Worm (Caenorhabditis elegans) whole organism, L1 larva: Measurements from ENCODE around the gene lhpp-1.

Experiments
- Y116A8C.19 ChIP-seq: sonication (generic microtip); optimal IDR thresholded peaks from 2 replicates; lab custom pipeline; 2016; ENCODE audit warnings: missing compliant biosample characterization, missing genetic modification characterization, borderline replicate concordance
- blmp-1 ChIP-seq: fragments of 150-350 bp; optimal IDR thresholded peaks from 2 replicates; lab custom pipeline; 2014; ENCODE audit warnings: missing biosample characterization, missing genetic modification characterization
- ceh-88 ChIP-seq: fragments of 200-800 bp; sonication (Bioruptor generic); IDR thresholded peaks from 2 replicates; pipeline ENCODE4 v1.3.6; 2022; ENCODE audit warnings: missing genetic modification characterization, missing compliant biosample characterization
- ces-1 ChIP-seq: fragments of 150-350 bp; optimal IDR thresholded peaks from 2 replicates; lab custom pipeline; 2014; ENCODE audit warnings: missing biosample characterization, missing genetic modification reagents, missing genetic modification characterization
- elt-2 ChIP-seq: sonication (generic microtip); optimal IDR thresholded peaks from 2 replicates; lab custom pipeline; 2016; ENCODE audit warnings: missing genetic modification characterization, mild to moderate bottlenecking, inconsistent platforms, missing compliant biosample characterization, missing genetic modification reagents
- elt-3 ChIP-seq, 6 experiments: fragments of 150-350 bp in 1 of 6; sonication (generic microtip); optimal IDR thresholded peaks; 2 replicates each; lab custom pipeline; 2017 to 2018; ENCODE audit warnings: missing biosample characterization in 6 of 6, missing genetic modification characterization in 6 of 6, inconsistent platforms in 1 of 6
- fkh-4 ChIP-seq: sonication (generic microtip); optimal IDR thresholded peaks from 2 replicates; lab custom pipeline; 2016; ENCODE audit warnings: missing compliant biosample characterization, missing genetic modification characterization, borderline replicate concordance
- fos-1 ChIP-seq: fragments of 150-350 bp; optimal IDR thresholded peaks from 2 replicates; lab custom pipeline; 2014; ENCODE audit warnings: missing biosample characterization, missing genetic modification characterization
- irx-1 ChIP-seq: sonication (generic microtip); optimal IDR thresholded peaks from 2 replicates; lab custom pipeline; 2016; ENCODE audit warnings: missing genetic modification characterization, missing compliant biosample characterization
- lin-14 ChIP-seq: fragments of 200-800 bp; sonication (Bioruptor generic); optimal IDR thresholded peaks from 2 replicates; lab custom pipeline; 2018; ENCODE audit warnings: mild to moderate bottlenecking, missing genetic modification characterization, moderate library complexity, missing compliant biosample characterization
- lin-15B ChIP-seq: fragments of 150-350 bp; sonication (generic microtip); optimal IDR thresholded peaks from 3 replicates; lab custom pipeline; 2014; ENCODE audit warnings: missing biosample characterization, missing genetic modification characterization
- lin-35 ChIP-seq, 2 experiments: fragments of 150-350 bp; optimal IDR thresholded peaks; 2 replicates each; lab custom pipeline; 2014; ENCODE audit warnings: missing biosample characterization in 2 of 2, missing genetic modification characterization in 2 of 2, missing genetic modification reagents in 2 of 2
- lin-39 ChIP-seq: fragments of 150-350 bp; optimal IDR thresholded peaks from 2 replicates; lab custom pipeline; 2014; ENCODE audit warnings: missing biosample characterization, missing genetic modification reagents, missing genetic modification characterization
- lir-3 ChIP-seq: sonication (generic microtip); optimal IDR thresholded peaks from 2 replicates; lab custom pipeline; 2016; ENCODE audit warnings: mild to moderate bottlenecking, missing genetic modification characterization, moderate library complexity, missing compliant biosample characterization; ENCODE audit not compliant: poor library complexity
- lsy-2 ChIP-seq, 2 experiments: fragments of 150-350 bp; optimal IDR thresholded peaks; 2 replicates each; lab custom pipeline; 2014; ENCODE audit warnings: missing biosample characterization in 2 of 2, missing genetic modification characterization in 2 of 2
- mdl-1 ChIP-seq, 2 experiments: fragments of 150-350 bp; optimal IDR thresholded peaks; 2 replicates each; lab custom pipeline; 2014 to 2017; ENCODE audit warnings: missing biosample characterization in 2 of 2, missing genetic modification characterization in 2 of 2, inconsistent platforms in 1 of 2
- mep-1 ChIP-seq: fragments of 150-350 bp; optimal IDR thresholded peaks from 2 replicates; lab custom pipeline; 2014; ENCODE audit warnings: missing biosample characterization, missing genetic modification characterization
- nhr-19 ChIP-seq: fragments of 200-800 bp; sonication (Bioruptor generic); conservative IDR thresholded peaks from 2 replicates; pipeline ENCODE4 v1.3.6; 2022; ENCODE audit warnings: missing genetic modification characterization, missing compliant biosample characterization
- nhr-20 ChIP-seq: sonication (generic microtip); optimal IDR thresholded peaks from 2 replicates; lab custom pipeline; 2016; ENCODE audit warnings: mild to moderate bottlenecking, missing genetic modification characterization, missing compliant biosample characterization
- nhr-28 ChIP-seq: fragments of 150-350 bp; optimal IDR thresholded peaks from 2 replicates; lab custom pipeline; 2014; ENCODE audit warnings: missing biosample characterization, missing genetic modification characterization
- nhr-71 ChIP-seq: sonication (generic microtip); optimal IDR thresholded peaks from 2 replicates; lab custom pipeline; 2016; ENCODE audit warnings: mild to moderate bottlenecking, missing genetic modification characterization, moderate library complexity, missing compliant biosample characterization
- nhr-76 ChIP-seq: sonication (generic microtip); optimal IDR thresholded peaks from 2 replicates; lab custom pipeline; 2017; ENCODE audit warnings: missing biosample characterization, missing genetic modification characterization
- nhr-84 ChIP-seq: sonication (generic microtip); optimal IDR thresholded peaks from 2 replicates; lab custom pipeline; 2017; ENCODE audit warnings: missing biosample characterization, missing genetic modification characterization
- nhr-85 ChIP-seq: sonication (generic microtip); peaks from one replicate; lab custom pipeline; 2016; ENCODE audit warnings: missing genetic modification characterization, inconsistent platforms, missing compliant biosample characterization
- nhr-90 ChIP-seq: sonication (generic microtip); optimal IDR thresholded peaks from 2 replicates; lab custom pipeline; 2016; ENCODE audit warnings: mild to moderate bottlenecking, missing genetic modification characterization, missing compliant biosample characterization; ENCODE audit not compliant: poor library complexity
- pag-3 ChIP-seq: sonication (generic microtip); optimal IDR thresholded peaks from 2 replicates; lab custom pipeline; 2017; ENCODE audit warnings: missing genetic modification characterization, mild to moderate bottlenecking, missing compliant biosample characterization, antibody characterized with exemption, borderline replicate concordance; ENCODE audit not compliant: insufficient read depth
- skn-1 ChIP-seq: fragments of 150-350 bp; optimal IDR thresholded peaks from 2 replicates; lab custom pipeline; 2014; ENCODE audit warnings: missing biosample characterization, missing genetic modification characterization
- snu-23 ChIP-seq: sonication (generic microtip); optimal IDR thresholded peaks from 2 replicates; lab custom pipeline; 2016; ENCODE audit warnings: missing genetic modification characterization, missing compliant biosample characterization
- tbx-2 ChIP-seq: sonication (generic microtip); optimal IDR thresholded peaks from 2 replicates; lab custom pipeline; 2016; ENCODE audit warnings: missing genetic modification characterization, missing compliant biosample characterization
- unc-98 ChIP-seq: fragments of 200-800 bp; sonication (Bioruptor generic); IDR thresholded peaks from 2 replicates; pipeline ENCODE4 v1.3.6; 2022; ENCODE audit warnings: missing genetic modification characterization, missing compliant biosample characterization
- zip-4 ChIP-seq: fragments of 200-800 bp; sonication (Bioruptor generic); optimal IDR thresholded peaks from 2 replicates; lab custom pipeline; 2018; ENCODE audit warnings: mild to moderate bottlenecking, missing genetic modification characterization, moderate library complexity, missing compliant biosample characterization
- ztf-4 ChIP-seq: fragments of 150-350 bp; optimal IDR thresholded peaks from 2 replicates; lab custom pipeline; 2014; ENCODE audit warnings: missing biosample characterization, missing genetic modification characterization

lhpp-1 gene

DNA sequence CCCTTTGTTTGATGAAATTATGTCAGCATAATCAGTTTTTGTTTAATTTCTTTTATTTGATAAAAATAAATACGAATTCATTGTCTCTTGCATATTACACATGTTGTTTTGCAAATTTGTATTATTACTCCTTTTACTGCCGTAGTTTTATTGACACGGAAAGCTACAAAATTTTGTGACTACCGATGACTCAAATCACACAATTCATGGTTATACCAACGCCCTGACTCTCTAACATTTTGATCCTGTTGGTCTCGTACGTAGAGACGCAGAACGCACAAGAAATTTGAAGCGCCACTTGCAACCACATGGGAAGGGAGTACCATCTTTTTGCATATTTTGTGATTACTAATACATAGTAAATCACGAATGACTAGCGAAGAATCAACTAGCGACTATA, 15.7 kb downstream of the lhpp-1 start, which contains the start of gene nhr-207 (continued):
- TF ChIP-seq Y116A8C.19 (no peak), nhr-28 (no peak), lin-39 (tag; lab: Kevin White, UChicago) (no peak), blmp-1 (tag; lab: Kevin White, UChicago) (no peak)

DNA sequence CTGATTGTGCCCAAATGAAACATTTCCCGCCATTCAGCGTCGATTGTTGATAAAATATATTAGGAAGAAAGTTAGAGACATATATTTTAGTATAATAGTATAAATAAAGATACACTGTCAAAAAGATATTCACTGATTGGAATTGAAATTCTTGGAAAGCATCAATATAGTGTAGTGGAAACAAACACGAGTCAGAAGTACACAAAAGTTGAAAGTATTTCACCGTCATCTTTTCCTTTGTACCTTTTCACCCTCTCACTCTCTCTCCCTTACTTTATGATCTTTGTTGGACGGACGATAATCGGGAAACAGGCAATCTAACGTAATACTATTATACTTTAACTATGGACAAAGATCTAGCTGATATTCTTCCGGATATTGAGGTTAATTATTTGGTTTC, 17.6 kb downstream of the lhpp-1 start, which contains the start of gene nhr-208:
nhr-208 (plus strand) TSS at position 288 of the 400 bp plus-strand sequence.
- TF ChIP-seq irx-1 (tag; lab: Kevin White, UChicago) = no peak
- peak; percentile 16 for TF ChIP-seq blmp-1 (tag; lab: Kevin White, UChicago)
- peak; percentile 50 for TF ChIP-seq nhr-20
- peak; percentile 2 for TF ChIP-seq snu-23

DNA sequence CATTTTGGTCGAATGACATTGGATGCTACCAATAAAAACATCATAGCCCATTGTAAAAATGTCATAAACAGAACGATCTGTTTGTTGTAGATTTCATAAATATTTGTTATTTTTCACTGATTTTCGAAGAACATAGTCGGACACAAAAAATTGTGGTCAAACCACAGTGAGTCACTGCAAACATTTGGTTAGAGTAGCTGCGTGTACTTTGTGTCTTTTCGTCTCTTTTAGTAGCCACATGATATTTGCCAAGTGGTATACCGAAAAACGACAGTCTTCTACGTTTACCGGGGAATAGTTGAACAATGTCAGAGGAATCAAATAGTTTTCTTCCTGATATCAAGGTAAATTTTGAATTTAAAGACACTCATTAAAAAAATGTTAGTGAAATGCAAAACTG, 19.8 kb downstream of the lhpp-1 start, which contains the start of gene nhr-206:
nhr-206 (plus strand) TSS at position 248 of the 400 bp plus-strand sequence.
- TF ChIP-seq nhr-90 (tag; lab: Kevin White, UChicago) (peak; percentile 11), lin-35 (GFP tag; optimal IDR thresholded peaks at IDR 0.05; lab: Kevin White, UChicago) (peak in 1 of 2 experiments; percentile 58), nhr-19 (peak; percentile 21; the same call in 1 of the 2 replicates), elt-2 (tag; lab: Kevin White, UChicago) (peak; percentile 22), ces-1 (GFP tag; lab: Kevin White, UChicago) (no peak), skn-1 (peak; percentile 10), nhr-28 (no peak), lir-3 (tag; lab: Kevin White, UChicago) (peak; percentile 17), nhr-76 (tag; lab: Kevin White, UChicago) (no peak), ztf-4 (tag; lab: Kevin White, UChicago) (no peak), lin-14 (GFP tag; lab: Kevin White, UChicago) (peak; percentile 77), snu-23 (peak; percentile 52), fos-1 (tag; lab: Kevin White, UChicago) (no peak), blmp-1 (tag; lab: Kevin White, UChicago) (peak; percentile 45), lin-15B (tag; lab: Kevin White, UChicago) (no peak), nhr-85 (tag; lab: Kevin White, UChicago) (peak; percentile 77), nhr-84 (tag; lab: Kevin White, UChicago) (no peak), tbx-2 (tag; lab: Kevin White, UChicago) (peak; percentile 9), pag-3 (tag; lab: Kevin White, UChicago) (no peak), ceh-88 (GFP tag; lab: Robert Waterston, UW) (no peak), mep-1 (peak; percentile 18), mdl-1 (tag; optimal IDR thresholded peaks at IDR 0.05; lab: Kevin White, UChicago) (peak in 1 of 2 experiments; percentile 40), elt-3 (tag; optimal IDR thresholded peaks at IDR 0.05; lab: Kevin White, UChicago) (peak in 2 of 6 experiments; percentile 13 to 31), nhr-20 (peak; percentile 70), lsy-2 (tag; optimal IDR thresholded peaks at IDR 0.05; lab: Kevin White, UChicago) (peak in 1 of 2 experiments; percentile 11), nhr-71 (tag; lab: Kevin White, UChicago) (peak; percentile 47)

DNA sequence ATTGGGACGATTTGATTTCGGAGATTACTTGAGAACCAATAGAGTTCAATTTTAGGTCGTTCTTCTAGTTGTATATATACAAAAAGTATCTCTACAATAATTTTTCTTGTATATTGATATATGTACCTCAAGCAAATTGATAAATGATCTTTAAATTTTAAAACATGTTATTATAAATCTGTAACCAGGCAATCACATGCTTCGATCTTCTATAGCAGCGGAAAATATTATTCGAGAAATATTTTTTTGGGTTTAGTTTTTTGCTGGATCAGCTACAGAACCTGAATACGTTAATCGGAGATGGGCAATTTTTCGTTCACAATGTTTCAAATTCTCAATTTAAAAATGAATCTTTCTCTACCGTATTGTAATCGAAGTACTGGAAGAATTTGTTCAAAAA, 22.8 kb downstream of the lhpp-1 start, which contains the start of gene R07B7.12:
R07B7.12 (plus strand) TSS at position 301 of the 400 bp plus-strand sequence.
- TF ChIP-seq unc-98 (no peak), zip-4 (GFP tag; lab: Kevin White, UChicago) (no peak)

DNA sequence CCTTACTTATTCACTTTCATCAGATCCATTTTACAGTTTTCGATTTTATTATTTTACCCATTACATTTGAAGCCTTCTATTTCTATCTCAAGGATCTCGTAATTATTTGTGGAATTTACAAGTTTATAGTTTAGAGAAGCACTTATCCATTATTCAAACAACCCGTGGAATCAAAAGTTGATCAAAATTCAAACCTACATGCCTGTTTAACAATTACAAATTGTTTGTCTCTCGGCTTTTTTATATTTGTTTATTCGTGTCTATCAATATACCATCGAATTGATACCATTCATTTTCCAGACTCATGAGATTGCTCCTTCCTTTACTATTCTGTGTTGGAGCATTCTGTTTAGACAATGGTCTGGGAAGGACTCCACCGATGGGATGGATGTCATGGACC, 24.7 kb downstream of the lhpp-1 start, which contains the start of gene gana-1:
gana-1 (plus strand) TSS at position 301 of the 400 bp plus-strand sequence.
- no peak for TF ChIP-seq fkh-4 (tag; lab: Kevin White, UChicago)
